Fruit fly (Drosophila melanogaster) whole organism, embryonic: ENCODE results near the gene mRpL19.

ENCODE experiments used
- Atf3 ChIP-seq: fragments of 200-800 bp; sonication (Bioruptor generic); optimal IDR thresholded peaks from 3 replicates; lab custom pipeline; 2016; ENCODE audit warnings: missing biosample characterization, missing genetic modification characterization
- BEAF-32 ChIP-seq: fragments of 200-800 bp; sonication (Bioruptor generic); optimal IDR thresholded peaks from 3 replicates; lab custom pipeline; 2017; ENCODE audit warnings: missing biosample characterization, missing genetic modification characterization, mild to moderate bottlenecking, moderate library complexity, missing genetic modification reagents
- Bgb ChIP-seq: fragments of 200-800 bp; sonication (Bioruptor generic); IDR thresholded peaks from 2 replicates; pipeline ENCODE4 v1.3.6; 2022; ENCODE audit warnings: missing biosample characterization, missing genetic modification characterization; ENCODE audit not compliant: partially characterized antibody
- CG10267 ChIP-seq: fragments of 200-800 bp; sonication (Bioruptor generic); optimal IDR thresholded peaks from 2 replicates; lab custom pipeline; 2018; ENCODE audit warnings: missing biosample characterization, mild to moderate bottlenecking, missing genetic modification characterization, moderate library complexity
- CG11560 ChIP-seq: fragments of 200-800 bp; sonication (Bioruptor generic); IDR thresholded peaks from 3 replicates; pipeline ENCODE4 v1.3.6; 2022; ENCODE audit warnings: missing biosample characterization, missing genetic modification characterization
- CG12155 ChIP-seq: fragments of 200-800 bp; sonication (Bioruptor generic); optimal IDR thresholded peaks from 3 replicates; lab custom pipeline; 2016; ENCODE audit warnings: missing biosample characterization, missing genetic modification characterization
- CG12299 ChIP-seq: fragments of 200-800 bp; sonication (Bioruptor generic); optimal IDR thresholded peaks from 2 replicates; lab custom pipeline; 2018; ENCODE audit warnings: missing biosample characterization, mild to moderate bottlenecking, missing genetic modification characterization
- CG12659 ChIP-seq: fragments of 200-800 bp; sonication (Bioruptor generic); optimal IDR thresholded peaks from 3 replicates; lab custom pipeline; 2017; ENCODE audit warnings: mild to moderate bottlenecking, missing biosample characterization, missing genetic modification reagents, missing genetic modification characterization
- CG14441 ChIP-seq: fragments of 200-800 bp; sonication (Bioruptor generic); IDR thresholded peaks from 2 replicates; pipeline ENCODE4 v1.3.6; 2022; ENCODE audit warnings: missing biosample characterization, missing genetic modification characterization
- CG30020 ChIP-seq: fragments of 200-800 bp; optimal IDR thresholded peaks from 2 replicates; lab custom pipeline; 2019; ENCODE audit warnings: missing biosample characterization, mild to moderate bottlenecking, missing genetic modification characterization, moderate library complexity
- CG31441 ChIP-seq: fragments of 200-800 bp; sonication (Bioruptor generic); IDR thresholded peaks from 2 replicates; pipeline ENCODE4 v1.3.6; 2022; ENCODE audit warnings: missing biosample characterization, missing genetic modification characterization
- CG34422 ChIP-seq: fragments of 200-800 bp; sonication (Bioruptor generic); IDR thresholded peaks from 3 replicates; pipeline ENCODE4 v1.3.6; 2022; ENCODE audit warnings: missing biosample characterization, missing genetic modification characterization
- CG42726 ChIP-seq: fragments of 200-800 bp; sonication (Bioruptor generic); IDR thresholded peaks from 2 replicates; pipeline ENCODE4 v1.3.6; 2022; ENCODE audit warnings: missing biosample characterization, missing genetic modification characterization; ENCODE audit not compliant: partially characterized antibody
- CG4404 ChIP-seq: fragments of 200-800 bp; sonication (Bioruptor generic); IDR thresholded peaks from 2 replicates; pipeline ENCODE4 v1.3.6; 2022; ENCODE audit warnings: missing biosample characterization, missing genetic modification characterization
- CG6175 ChIP-seq: fragments of 200-800 bp; sonication (Bioruptor generic); IDR thresholded peaks from 3 replicates; pipeline ENCODE4 v1.3.6; 2022; ENCODE audit warnings: missing biosample characterization, missing genetic modification characterization
- CG7271 ChIP-seq: fragments of 200-800 bp; sonication (Bioruptor generic); optimal IDR thresholded peaks from 2 replicates; lab custom pipeline; 2018; ENCODE audit warnings: missing biosample characterization, mild to moderate bottlenecking, missing genetic modification characterization, moderate library complexity
- CG9797 ChIP-seq: fragments of 200-800 bp; sonication (Bioruptor generic); optimal IDR thresholded peaks from 3 replicates; lab custom pipeline; 2018; ENCODE audit warnings: missing biosample characterization, mild to moderate bottlenecking, missing genetic modification characterization
- Camta ChIP-seq: fragments of 200-800 bp; sonication (Bioruptor generic); optimal IDR thresholded peaks from 2 replicates; lab custom pipeline; 2016; ENCODE audit warnings: missing biosample characterization, missing genetic modification characterization
- Dll ChIP-seq: fragments of 200-800 bp; sonication (Bioruptor generic); IDR thresholded peaks from 4 replicates; pipeline ENCODE4 v1.3.6; 2022; ENCODE audit warnings: missing biosample characterization, missing genetic modification characterization; ENCODE audit not compliant: partially characterized antibody
- Dref ChIP-seq: fragments of 200-800 bp; sonication (Bioruptor generic); IDR thresholded peaks from 2 replicates; pipeline ENCODE4 v1.3.6; 2022; ENCODE audit warnings: missing biosample characterization, missing genetic modification characterization
- Eip74EF ChIP-seq, 2 experiments: fragments of 200-800 bp in 1 of 2; fragments of >200 bp in 1 of 2; sonication (Bioruptor generic) in 1 of 2; optimal IDR thresholded peaks; 2 replicates each; lab custom pipeline; 2017 to 2019; ENCODE audit warnings: missing biosample characterization in 2 of 2, missing genetic modification characterization in 2 of 2, mild to moderate bottlenecking in 1 of 2, moderate library complexity in 1 of 2
- Elba2 ChIP-seq: fragments of 200-800 bp; sonication (Bioruptor generic); optimal IDR thresholded peaks from 3 replicates; lab custom pipeline; 2016; ENCODE audit warnings: missing biosample characterization, missing genetic modification characterization
- Ets97D ChIP-seq: fragments of 200-800 bp; sonication (Bioruptor generic); optimal IDR thresholded peaks from 3 replicates; lab custom pipeline; 2016; ENCODE audit warnings: missing biosample characterization, missing genetic modification characterization
- MBD-R2 ChIP-seq: fragments of 200-800 bp; sonication (Bioruptor generic); IDR thresholded peaks from 2 replicates; pipeline ENCODE4 v1.3.6; 2022; ENCODE audit warnings: missing biosample characterization, missing genetic modification characterization
- MTF-1 ChIP-seq: fragments of 200-800 bp; sonication (Bioruptor generic); optimal IDR thresholded peaks from 2 replicates; lab custom pipeline; 2018; ENCODE audit warnings: missing biosample characterization, mild to moderate bottlenecking, missing genetic modification characterization, borderline replicate concordance
- Max ChIP-seq: fragments of 200-800 bp; sonication (Bioruptor generic); optimal IDR thresholded peaks from 2 replicates; lab custom pipeline; 2016; ENCODE audit warnings: missing biosample characterization, mild to moderate bottlenecking, missing genetic modification characterization
- Opbp ChIP-seq: fragments of 200-800 bp; sonication (Bioruptor generic); IDR thresholded peaks from 3 replicates; pipeline ENCODE4 v1.3.6; 2022; ENCODE audit warnings: missing biosample characterization, missing genetic modification characterization; ENCODE audit not compliant: partially characterized antibody
- Pdp1 ChIP-seq, 2 experiments: fragments of 200-800 bp; sonication (Bioruptor generic); optimal IDR thresholded peaks; 3 replicates each; lab custom pipeline; 2016; ENCODE audit warnings: missing biosample characterization in 2 of 2, missing genetic modification characterization in 2 of 2, mild to moderate bottlenecking in 1 of 2, moderate library complexity in 1 of 2
- Scr ChIP-seq: fragments of 200-800 bp; sonication (Bioruptor generic); IDR thresholded peaks from 2 replicates; pipeline ENCODE4 v1.3.6; 2022; ENCODE audit warnings: missing biosample characterization, missing genetic modification characterization; ENCODE audit not compliant: partially characterized antibody
- Sin3A ChIP-seq: fragments of >200 bp; optimal IDR thresholded peaks from 2 replicates; lab custom pipeline; 2018
- Sry-β ChIP-seq: fragments of 200-800 bp; sonication (Bioruptor generic); optimal IDR thresholded peaks from 2 replicates; lab custom pipeline; 2018; ENCODE audit warnings: missing biosample characterization, mild to moderate bottlenecking, missing genetic modification characterization, moderate library complexity
- amos ChIP-seq: fragments of 200-800 bp; sonication (Bioruptor generic); IDR thresholded peaks from 2 replicates; pipeline ENCODE4 v1.3.6; 2022; ENCODE audit warnings: missing biosample characterization, missing genetic modification characterization; ENCODE audit not compliant: partially characterized antibody
- caup ChIP-seq: fragments of 200-800 bp; sonication (Bioruptor generic); optimal IDR thresholded peaks from 3 replicates; lab custom pipeline; 2017; ENCODE audit warnings: missing biosample characterization, mild to moderate bottlenecking, missing genetic modification characterization, moderate library complexity; ENCODE audit not compliant: severe bottlenecking
- crol ChIP-seq: fragments of 200-800 bp; sonication (Bioruptor generic); IDR thresholded peaks from 2 replicates; pipeline ENCODE4 v1.3.6; 2022; ENCODE audit warnings: missing biosample characterization, missing genetic modification characterization
- da ChIP-seq: fragments of 200-800 bp; sonication (Bioruptor generic); optimal IDR thresholded peaks from 2 replicates; lab custom pipeline; 2016; ENCODE audit warnings: missing biosample characterization, missing genetic modification characterization
- dmrt11E ChIP-seq: fragments of 200-800 bp; sonication (Bioruptor generic); optimal IDR thresholded peaks from 3 replicates; lab custom pipeline; 2018; ENCODE audit warnings: missing biosample characterization, mild to moderate bottlenecking, missing genetic modification characterization, moderate library complexity
- dpn ChIP-seq, 2 experiments: fragments of 200-800 bp; sonication (Bioruptor generic); optimal IDR thresholded peaks; 3 replicates each; lab custom pipeline; 2016; ENCODE audit warnings: missing biosample characterization in 2 of 2, missing genetic modification characterization in 2 of 2
- ham ChIP-seq: fragments of 200-800 bp; sonication (Bioruptor generic); IDR thresholded peaks from 2 replicates; pipeline ENCODE4 v1.3.6; 2022; ENCODE audit warnings: missing biosample characterization, missing genetic modification characterization
- hbn ChIP-seq: fragments of 200-800 bp; sonication (Bioruptor generic); IDR thresholded peaks from 2 replicates; pipeline ENCODE4 v1.3.6; 2022; ENCODE audit warnings: missing biosample characterization, missing genetic modification characterization; ENCODE audit not compliant: partially characterized antibody
- insv ChIP-seq, 2 experiments: fragments of 200-800 bp; sonication (Bioruptor generic); optimal IDR thresholded peaks; 3 replicates each; lab custom pipeline; 2016 to 2018; ENCODE audit warnings: missing biosample characterization in 2 of 2, missing genetic modification characterization in 2 of 2
- luna ChIP-seq: fragments of 200-800 bp; sonication (Bioruptor generic); optimal IDR thresholded peaks from 2 replicates; lab custom pipeline; 2016; ENCODE audit warnings: missing biosample characterization, missing genetic modification characterization
- nmo ChIP-seq: fragments of 200-800 bp; sonication (Bioruptor generic); optimal IDR thresholded peaks from 2 replicates; lab custom pipeline; 2018; ENCODE audit warnings: missing biosample characterization, mild to moderate bottlenecking, missing genetic modification characterization, moderate library complexity
- phol ChIP-seq: fragments of 200-800 bp; sonication (Bioruptor generic); optimal IDR thresholded peaks from 3 replicates; lab custom pipeline; 2018; ENCODE audit warnings: missing biosample characterization, mild to moderate bottlenecking, missing genetic modification characterization, moderate library complexity
- row ChIP-seq: fragments of 200-800 bp; sonication (Bioruptor generic); IDR thresholded peaks from 3 replicates; pipeline ENCODE4 v1.3.6; 2022; ENCODE audit warnings: missing biosample characterization, missing genetic modification characterization
- stwl ChIP-seq: fragments of 200-800 bp; sonication (Bioruptor generic); optimal IDR thresholded peaks from 3 replicates; lab custom pipeline; 2018; ENCODE audit warnings: missing biosample characterization, mild to moderate bottlenecking, missing genetic modification characterization, moderate library complexity
- tgo ChIP-seq: fragments of 200-800 bp; sonication (Bioruptor generic); IDR thresholded peaks from 3 replicates; pipeline ENCODE4 v1.3.6; 2022; ENCODE audit warnings: missing biosample characterization, missing genetic modification characterization
- unc-4 ChIP-seq: fragments of 200-800 bp; sonication (Bioruptor generic); IDR thresholded peaks from 2 replicates; pipeline ENCODE4 v1.3.6; 2022; ENCODE audit warnings: missing biosample characterization, missing genetic modification characterization; ENCODE audit not compliant: partially characterized antibody

mRpL19 gene

DNA sequence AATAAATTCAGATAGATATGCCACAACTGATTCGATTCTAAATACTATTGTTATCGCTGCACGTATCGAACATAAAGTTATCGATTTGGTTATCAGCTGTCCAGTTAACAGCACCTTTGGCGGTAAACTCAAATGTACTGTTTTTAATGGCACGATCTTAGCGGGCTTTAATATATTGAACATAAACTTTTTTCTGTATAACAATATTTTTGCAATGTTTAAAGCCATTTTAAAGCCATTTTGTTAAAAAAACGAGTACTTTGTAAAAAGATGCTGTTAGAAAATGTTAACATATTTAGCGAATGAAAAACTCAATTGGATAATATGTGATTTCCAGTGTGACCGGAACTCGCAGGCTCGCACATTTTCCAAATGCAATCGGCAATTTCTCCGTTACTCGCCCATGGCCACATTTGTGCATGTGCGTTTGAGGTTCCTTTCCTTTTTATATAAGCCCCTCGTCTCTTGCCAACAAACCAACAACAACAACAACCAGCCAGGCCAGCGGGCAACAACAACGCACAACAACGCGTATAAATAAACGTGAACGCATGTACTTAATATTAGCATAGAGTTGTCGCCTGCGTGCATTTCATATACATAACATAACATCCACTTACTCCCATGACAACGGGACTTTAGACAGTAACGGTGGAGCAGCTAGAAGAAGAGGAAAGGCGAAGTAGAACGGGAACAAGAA, 42.1 kb downstream of the mRpL19 start, which contains the start of gene TMEM216 (continued):
- no peak for TF ChIP-seq CG14441 (GFP tag; lab: Robert Waterston, UW)
- TF ChIP-seq CG12155 = peak; percentile 4
- TF ChIP-seq Eip74EF (GFP tag; optimal IDR thresholded peaks at IDR 0.05; lab: Kevin White, UChicago) = no peak
- peak in 1 of 2 experiments; percentile 100 for TF ChIP-seq Pdp1 (GFP tag; optimal IDR thresholded peaks at IDR 0.05; lab: Kevin White, UChicago)
- no peak for TF ChIP-seq luna (GFP tag; lab: Kevin White, UChicago)
- peak; percentile 71; the same call in 3 of the 4 replicates for TF ChIP-seq Dll (GFP tag; lab: Robert Waterston, UW)
- TF ChIP-seq Opbp (GFP tag; lab: Robert Waterston, UW) = 0 out of 3 replicates have a peak, but pooled peaks have one; percentile 5
- peak; percentile 25 for TF ChIP-seq MTF-1 (GFP tag; lab: Kevin White, UChicago)
- TF ChIP-seq Ets97D (GFP tag; lab: Kevin White, UChicago) = peak; percentile 77
- peak; percentile 10 for TF ChIP-seq CG7271 (tag; lab: Kevin White, UChicago)
- peak; percentile 8; the same call in 1 of the 2 replicates for TF ChIP-seq CG42726 (GFP tag; lab: Robert Waterston, UW)
- no peak for TF ChIP-seq CG12299 (tag; lab: Kevin White, UChicago)
- TF ChIP-seq CG9797 (GFP tag; lab: Kevin White, UChicago) = peak; percentile 88
- peak; percentile 83 for TF ChIP-seq Elba2
- TF ChIP-seq ham (GFP tag; lab: Robert Waterston, UW) = no peak
- peak; percentile 43; the same call in 1 of the 3 replicates for TF ChIP-seq CG34422 (GFP tag; lab: Robert Waterston, UW)
- peak; percentile 12 for TF ChIP-seq phol
- peak; percentile 41; the same call in 1 of the 2 replicates for TF ChIP-seq amos
- TF ChIP-seq stwl (tag; lab: Kevin White, UChicago) = peak; percentile 73
- no peak for TF ChIP-seq tgo
- no peak for TF ChIP-seq Atf3 (GFP tag; lab: Kevin White, UChicago)
- TF ChIP-seq nmo = peak; percentile 10
- TF ChIP-seq Sin3A = peak; percentile 79
- TF ChIP-seq unc-4 = peak; percentile 49; the same call in 1 of the 2 replicates
- TF ChIP-seq Scr (GFP tag; lab: Robert Waterston, UW) = peak; percentile 54; the same call in 1 of the 2 replicates
- TF ChIP-seq dmrt11E (tag; lab: Kevin White, UChicago) = peak; percentile 15
- peak; percentile 85; the same call in 2 of the 3 replicates for TF ChIP-seq CG11560 (tag; lab: Robert Waterston, UW)
- no peak for TF ChIP-seq CG4404 (GFP tag; lab: Robert Waterston, UW)
- TF ChIP-seq Camta (GFP tag; lab: Kevin White, UChicago) = no peak
- peak; percentile 25 for TF ChIP-seq CG30020 (tag; lab: Kevin White, UChicago)
- TF ChIP-seq caup (GFP tag; lab: Kevin White, UChicago) = no peak
- TF ChIP-seq CG6175 (GFP tag; lab: Robert Waterston, UW) = no peak
- TF ChIP-seq Bgb = peak; percentile 30; the same call in 1 of the 2 replicates
- TF ChIP-seq CG31441 = no peak
- TF ChIP-seq CG12659 (GFP tag; lab: Kevin White, UChicago) = peak; percentile 80
- TF ChIP-seq row (GFP tag; lab: Robert Waterston, UW) = 0 out of 3 replicates have a peak, but pooled peaks have one; percentile 5
- TF ChIP-seq dpn (GFP tag; optimal IDR thresholded peaks at IDR 0.05; lab: Kevin White, UChicago) = peak in 1 of 2 experiments; percentile 6
- peak; percentile 38; the same call in 1 of the 2 replicates for TF ChIP-seq hbn (GFP tag; lab: Robert Waterston, UW)
- TF ChIP-seq Sry-β (GFP tag; lab: Kevin White, UChicago) = peak; percentile 44
- peak in 1 of 2 experiments; percentile 73 for TF ChIP-seq insv (GFP tag; optimal IDR thresholded peaks at IDR 0.05; lab: Kevin White, UChicago)
- TF ChIP-seq crol (GFP tag; lab: Robert Waterston, UW) = peak; percentile 82
- peak; percentile 60 for TF ChIP-seq BEAF-32 (GFP tag; lab: Kevin White, UChicago)
- TF ChIP-seq Dref = peak; percentile 68
- peak; percentile 52 for TF ChIP-seq Max (GFP tag; lab: Kevin White, UChicago)
- peak; percentile 52 for TF ChIP-seq CG10267 (tag; lab: Kevin White, UChicago)
- no peak for TF ChIP-seq da (GFP tag; lab: Kevin White, UChicago)
- peak; percentile 36; the same call in 1 of the 2 replicates for TF ChIP-seq MBD-R2 (GFP tag; lab: Robert Waterston, UW)
